Fruit fly (Drosophila melanogaster) whole organism, embryonic: Measurements from ENCODE around the gene p24-2.

Source experiments
- Atf3 ChIP-seq: fragments of 200-800 bp; sonication (Bioruptor generic); optimal IDR thresholded peaks from 3 replicates; lab custom pipeline; 2016; ENCODE audit warnings: missing biosample characterization, missing genetic modification characterization
- CG10543 ChIP-seq: fragments of 200-800 bp; sonication (Bioruptor generic); optimal IDR thresholded peaks from 3 replicates; lab custom pipeline; 2017; ENCODE audit warnings: missing biosample characterization, mild to moderate bottlenecking, missing genetic modification characterization, moderate library complexity
- CG10654 ChIP-seq: fragments of 200-800 bp; sonication (Bioruptor generic); optimal IDR thresholded peaks from 2 replicates; lab custom pipeline; 2016; ENCODE audit warnings: missing biosample characterization, missing genetic modification characterization
- CG10979 ChIP-seq: fragments of 200-800 bp; sonication (Bioruptor generic); optimal IDR thresholded peaks from 2 replicates; lab custom pipeline; 2018; ENCODE audit warnings: missing biosample characterization, mild to moderate bottlenecking, missing genetic modification characterization, moderate library complexity
- CG12744 ChIP-seq: fragments of 200-800 bp; sonication (Bioruptor generic); optimal IDR thresholded peaks from 2 replicates; lab custom pipeline; 2016; ENCODE audit warnings: missing biosample characterization, missing genetic modification characterization
- CG1603 ChIP-seq: fragments of 200-800 bp; sonication (Bioruptor generic); optimal IDR thresholded peaks from 2 replicates; lab custom pipeline; 2019; ENCODE audit warnings: missing biosample characterization, mild to moderate bottlenecking, missing genetic modification characterization, moderate library complexity
- CG17829 ChIP-seq: fragments of 200-800 bp; optimal IDR thresholded peaks from 2 replicates; lab custom pipeline; 2019; ENCODE audit warnings: missing biosample characterization, mild to moderate bottlenecking, missing genetic modification characterization, moderate library complexity
- CG18262 ChIP-seq: fragments of 200-800 bp; optimal IDR thresholded peaks from 3 replicates; lab custom pipeline; 2019; ENCODE audit warnings: missing biosample characterization, mild to moderate bottlenecking, missing genetic modification characterization, moderate library complexity
- CG2712 ChIP-seq: fragments of 200-800 bp; optimal IDR thresholded peaks from 3 replicates; lab custom pipeline; 2019; ENCODE audit warnings: missing biosample characterization, mild to moderate bottlenecking, missing genetic modification characterization, moderate library complexity
- CG30020 ChIP-seq: fragments of 200-800 bp; optimal IDR thresholded peaks from 2 replicates; lab custom pipeline; 2019; ENCODE audit warnings: missing biosample characterization, mild to moderate bottlenecking, missing genetic modification characterization, moderate library complexity
- CG32772 ChIP-seq: fragments of 200-800 bp; sonication (Bioruptor generic); IDR thresholded peaks from 2 replicates; pipeline ENCODE4 v1.3.6; 2022; ENCODE audit warnings: missing biosample characterization, missing genetic modification characterization
- CG3281 ChIP-seq: fragments of 200-800 bp; sonication (Bioruptor generic); optimal IDR thresholded peaks from 3 replicates; lab custom pipeline; 2017; ENCODE audit warnings: missing biosample characterization, mild to moderate bottlenecking, missing genetic modification characterization
- CG6791 ChIP-seq: fragments of 200-800 bp; sonication (Bioruptor generic); IDR thresholded peaks from 3 replicates; pipeline ENCODE4 v1.3.6; 2022; ENCODE audit warnings: missing biosample characterization, missing genetic modification characterization; ENCODE audit not compliant: partially characterized antibody
- CG8290 ChIP-seq, 3 experiments: fragments of 200-800 bp; sonication (Bioruptor generic); optimal IDR thresholded peaks; 2 replicates each; lab custom pipeline; 2016 to 2019; ENCODE audit warnings: missing biosample characterization in 3 of 3, missing genetic modification characterization in 3 of 3, mild to moderate bottlenecking in 2 of 3, moderate library complexity in 1 of 3
- CG8478 ChIP-seq: fragments of >200 bp; optimal IDR thresholded peaks from 2 replicates; lab custom pipeline; 2018
- CTCF ChIP-seq: fragments of 200-800 bp; sonication (Bioruptor generic); optimal IDR thresholded peaks from 2 replicates; lab custom pipeline; 2017; ENCODE audit warnings: missing biosample characterization, mild to moderate bottlenecking, missing genetic modification characterization, moderate library complexity
- CrebB ChIP-seq: fragments of 200-800 bp; sonication (Bioruptor generic); optimal IDR thresholded peaks from 3 replicates; lab custom pipeline; 2018; ENCODE audit warnings: missing biosample characterization, mild to moderate bottlenecking, missing genetic modification characterization
- Fer3 ChIP-seq: fragments of 200-800 bp; sonication (Bioruptor generic); optimal IDR thresholded peaks from 2 replicates; lab custom pipeline; 2018; ENCODE audit warnings: missing biosample characterization, mild to moderate bottlenecking, missing genetic modification characterization, moderate library complexity
- HLHmδ ChIP-seq: fragments of 200-800 bp; sonication (Bioruptor generic); optimal IDR thresholded peaks from 2 replicates; lab custom pipeline; 2018; ENCODE audit warnings: missing biosample characterization, mild to moderate bottlenecking, missing genetic modification characterization, moderate library complexity
- Hand ChIP-seq: fragments of 200-800 bp; sonication (Bioruptor generic); optimal IDR thresholded peaks from 2 replicates; lab custom pipeline; 2017; ENCODE audit warnings: mild to moderate bottlenecking, missing biosample characterization, missing genetic modification reagents, missing genetic modification characterization
- Lhr ChIP-seq: fragments of 200-800 bp; sonication (Bioruptor generic); optimal IDR thresholded peaks from 3 replicates; lab custom pipeline; 2017; ENCODE audit warnings: mild to moderate bottlenecking, missing biosample characterization, missing genetic modification reagents, missing genetic modification characterization
- MESR4 ChIP-seq: fragments of 200-800 bp; sonication (Bioruptor generic); optimal IDR thresholded peaks from 2 replicates; lab custom pipeline; 2018; ENCODE audit warnings: missing biosample characterization, mild to moderate bottlenecking, missing genetic modification characterization, moderate library complexity
- Med ChIP-seq: fragments of 200-800 bp; sonication (Bioruptor generic); peaks from one replicate; lab custom pipeline; 2016; ENCODE audit warnings: missing biosample characterization, missing genetic modification characterization, mild to moderate bottlenecking, inconsistent platforms, moderate library complexity
- NC2β ChIP-seq: fragments of 200-800 bp; sonication (Bioruptor generic); optimal IDR thresholded peaks from 2 replicates; lab custom pipeline; 2016; ENCODE audit warnings: missing biosample characterization, missing genetic modification characterization
- Pdp1 ChIP-seq, 2 experiments: fragments of 200-800 bp; sonication (Bioruptor generic); optimal IDR thresholded peaks; 3 replicates each; lab custom pipeline; 2016; ENCODE audit warnings: missing biosample characterization in 2 of 2, missing genetic modification characterization in 2 of 2, mild to moderate bottlenecking in 1 of 2, moderate library complexity in 1 of 2
- Taf1 ChIP-seq: fragments of 200-800 bp; sonication (Bioruptor generic); IDR thresholded peaks from 2 replicates; pipeline ENCODE4 v1.3.6; 2022; ENCODE audit warnings: missing biosample characterization, missing genetic modification characterization
- Xbp1 ChIP-seq: fragments of 200-800 bp; sonication (Bioruptor generic); optimal IDR thresholded peaks from 3 replicates; lab custom pipeline; 2016; ENCODE audit warnings: missing biosample characterization, mild to moderate bottlenecking, missing genetic modification characterization
- abd-A ChIP-seq: fragments of 200-800 bp; sonication (Bioruptor generic); optimal IDR thresholded peaks from 3 replicates; lab custom pipeline; 2019; ENCODE audit warnings: missing biosample characterization, mild to moderate bottlenecking, missing genetic modification characterization, moderate library complexity
- ash1 ChIP-seq: fragments of 200-800 bp; sonication (Bioruptor generic); optimal IDR thresholded peaks from 2 replicates; lab custom pipeline; 2018; ENCODE audit warnings: missing biosample characterization, mild to moderate bottlenecking, missing genetic modification characterization
- bigmax ChIP-seq: fragments of 200-800 bp; sonication (Bioruptor generic); optimal IDR thresholded peaks from 2 replicates; lab custom pipeline; 2018; ENCODE audit warnings: missing biosample characterization, mild to moderate bottlenecking, missing genetic modification characterization
- cas ChIP-seq: fragments of 200-800 bp; sonication (Bioruptor generic); IDR thresholded peaks from 2 replicates; pipeline ENCODE4 v1.3.6; 2022; ENCODE audit warnings: missing biosample characterization, missing genetic modification characterization
- cg ChIP-seq: fragments of 200-800 bp; sonication (Bioruptor generic); optimal IDR thresholded peaks from 3 replicates; lab custom pipeline; 2019; ENCODE audit warnings: missing biosample characterization, mild to moderate bottlenecking, missing genetic modification characterization, moderate library complexity
- ci ChIP-seq: fragments of 200-800 bp; sonication (Bioruptor generic); IDR thresholded peaks from 3 replicates; pipeline ENCODE4 v1.3.6; 2022; ENCODE audit warnings: missing biosample characterization, missing genetic modification characterization
- dan ChIP-seq: fragments of 200-800 bp; sonication (Bioruptor generic); IDR thresholded peaks from 2 replicates; pipeline ENCODE4 v1.3.6; 2022; ENCODE audit warnings: missing biosample characterization, missing genetic modification characterization
- exex ChIP-seq: fragments of 200-800 bp; sonication (Bioruptor generic); optimal IDR thresholded peaks from 4 replicates; lab custom pipeline; 2018; ENCODE audit warnings: missing biosample characterization, mild to moderate bottlenecking, missing genetic modification characterization, moderate library complexity
- fd64A ChIP-seq: fragments of 200-800 bp; sonication (Bioruptor generic); optimal IDR thresholded peaks from 3 replicates; lab custom pipeline; 2018; ENCODE audit warnings: missing biosample characterization, mild to moderate bottlenecking, missing genetic modification characterization
- knrl ChIP-seq: fragments of 200-800 bp; sonication (Bioruptor generic); IDR thresholded peaks from 3 replicates; pipeline ENCODE4 v1.3.6; 2022; ENCODE audit warnings: missing biosample characterization, missing genetic modification characterization; ENCODE audit not compliant: partially characterized antibody
- lola ChIP-seq, 3 experiments: fragments of >200 bp in 2 of 3; fragments of 200-800 bp in 1 of 3; sonication (Bioruptor generic) in 1 of 3; optimal IDR thresholded peaks; 2 replicates each; lab custom pipeline; 2017 to 2019; ENCODE audit warnings: missing biosample characterization in 3 of 3, missing genetic modification characterization in 3 of 3, mild to moderate bottlenecking in 1 of 3, moderate library complexity in 1 of 3
- sens ChIP-seq: fragments of 200-800 bp; sonication (Bioruptor generic); peaks from one replicate; lab custom pipeline; 2016; ENCODE audit warnings: missing biosample characterization, missing genetic modification characterization
- sug ChIP-seq: fragments of 200-800 bp; optimal IDR thresholded peaks from 2 replicates; lab custom pipeline; 2019; ENCODE audit warnings: missing biosample characterization, mild to moderate bottlenecking, missing genetic modification characterization, moderate library complexity
- toy ChIP-seq: fragments of 200-800 bp; sonication (Bioruptor generic); IDR thresholded peaks from 2 replicates; pipeline ENCODE4 v1.3.6; 2022; ENCODE audit warnings: missing biosample characterization, missing genetic modification characterization

Gene p24-2

dm6 chr3R:9700513-9700912 is 7.9 kb upstream of the p24-2 start:
- TF ChIP-seq Med (peak; percentile 14), Taf1 (GFP tag; lab: Robert Waterston, UW) (no peak), Pdp1 (GFP tag; optimal IDR thresholded peaks at IDR 0.05; lab: Kevin White, UChicago) (peak in 1 of 2 experiments; percentile 62), CG18262 (tag; lab: Kevin White, UChicago) (no peak), ash1 (GFP tag; lab: Kevin White, UChicago) (no peak), CrebB (tag; lab: Kevin White, UChicago) (no peak), CG10654 (GFP tag; lab: Kevin White, UChicago) (no peak), CG12744 (GFP tag; lab: Kevin White, UChicago) (no peak), cas (GFP tag; lab: Robert Waterston, UW) (no peak), Xbp1 (GFP tag; lab: Kevin White, UChicago) (no peak), NC2β (GFP tag; lab: Kevin White, UChicago) (no peak), Lhr (GFP tag; lab: Kevin White, UChicago) (no peak), CG8478 (lab: Kevin White, UChicago) (no peak), CG8290 (GFP tag; optimal IDR thresholded peaks at IDR 0.05; lab: Kevin White, UChicago) (no peak), CG8290 (tag; optimal IDR thresholded peaks at IDR 0.05; lab: Kevin White, UChicago) (no peak), CG2712 (tag; lab: Kevin White, UChicago) (no peak), fd64A (GFP tag; lab: Kevin White, UChicago) (no peak), knrl (GFP tag; lab: Robert Waterston, UW) (no peak), CG1603 (tag; lab: Kevin White, UChicago) (no peak), sug (tag; lab: Kevin White, UChicago) (peak; percentile 2), bigmax (no peak), exex (peak; percentile 71), CG30020 (tag; lab: Kevin White, UChicago) (no peak), CG32772 (GFP tag; lab: Robert Waterston, UW) (no peak), lola (GFP tag; optimal IDR thresholded peaks at IDR 0.05; lab: Kevin White, UChicago) (no peak), CG3281 (no peak), ci (no peak), CG17829 (tag; lab: Kevin White, UChicago) (no peak), cg (GFP tag; lab: Kevin White, UChicago) (peak; percentile 54), abd-A (tag; lab: Kevin White, UChicago) (no peak), dan (GFP tag; lab: Robert Waterston, UW) (no peak), HLHmδ (GFP tag; lab: Kevin White, UChicago) (no peak), CG6791 (no peak), Hand (GFP tag; lab: Kevin White, UChicago) (no peak), sens (peak; percentile 42), CG10543 (GFP tag; lab: Kevin White, UChicago) (peak; percentile 20), Fer3 (tag; lab: Kevin White, UChicago) (no peak), Atf3 (GFP tag; lab: Kevin White, UChicago) (no peak), toy (GFP tag; lab: Robert Waterston, UW) (no peak)
- TF ChIP-seq, all 482 proteins: peak for 7

DNA sequence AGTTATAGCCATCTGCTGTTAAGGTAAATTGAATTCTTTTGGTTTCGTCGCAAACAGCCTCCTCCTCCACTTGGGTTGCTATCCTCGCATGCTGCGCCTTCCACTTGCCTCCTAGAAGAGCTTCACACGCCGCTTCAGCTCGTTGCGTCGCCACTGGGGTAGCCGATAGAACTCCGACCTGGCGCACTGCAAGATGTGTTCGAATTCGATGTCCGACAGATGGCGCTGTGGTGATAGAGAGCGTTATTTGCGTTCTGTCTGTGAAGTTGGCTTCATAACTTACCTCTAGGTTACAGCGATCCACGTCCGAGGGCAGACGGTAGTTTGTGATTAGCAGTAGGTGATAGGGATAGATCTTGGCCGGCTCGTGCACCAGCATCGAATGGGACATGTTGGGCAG is 2.4 kb upstream of the p24-2 start:
- TF ChIP-seq MESR4 (GFP tag; lab: Kevin White, UChicago), result no peak
- TF ChIP-seq CTCF (GFP tag; lab: Kevin White, UChicago), result peak; percentile 86
- TF ChIP-seq Med, result peak; percentile 26
- peak; percentile 92 for TF ChIP-seq CG10979
